Worm (Caenorhabditis elegans) whole organism, L2 larva: ENCODE measurements around the gene C54F6.6.

Experiments
- Y55F3AM.14 ChIP-seq: fragments of 200-800 bp; sonication (Bioruptor generic); optimal IDR thresholded peaks from 2 replicates; lab custom pipeline; 2018; ENCODE audit warnings: mild to moderate bottlenecking, missing genetic modification characterization, missing compliant biosample characterization
- aly-2 ChIP-seq: fragments of 150-350 bp; optimal IDR thresholded peaks from 2 replicates; lab custom pipeline; 2014; ENCODE audit warnings: missing biosample characterization, missing genetic modification characterization
- dmd-4 ChIP-seq: sonication (generic microtip); optimal IDR thresholded peaks from 2 replicates; lab custom pipeline; 2017; ENCODE audit warnings: missing biosample characterization, missing genetic modification characterization
- egl-27 ChIP-seq: sonication (generic microtip); optimal IDR thresholded peaks from 3 replicates; lab custom pipeline; 2017; ENCODE audit warnings: missing biosample characterization, missing genetic modification reagents, missing genetic modification characterization
- nhr-12 ChIP-seq: fragments of 150-350 bp; optimal IDR thresholded peaks from 2 replicates; lab custom pipeline; 2014; ENCODE audit warnings: missing biosample characterization, missing genetic modification characterization
- zag-1 ChIP-seq: fragments of 150-350 bp; optimal IDR thresholded peaks from 2 replicates; lab custom pipeline; 2014; ENCODE audit warnings: missing biosample characterization, missing genetic modification characterization
- ztf-4 ChIP-seq: fragments of 150-350 bp; optimal IDR thresholded peaks from 2 replicates; lab custom pipeline; 2014; ENCODE audit warnings: missing biosample characterization, missing genetic modification characterization

- no peak for TF ChIP-seq nhr-12 (tag; lab: Kevin White, UChicago)
- TF ChIP-seq zag-1 = no peak
- TF ChIP-seq Y55F3AM.14 (GFP tag; lab: Kevin White, UChicago) = no peak
- no peak for TF ChIP-seq ztf-4
- no peak for TF ChIP-seq dmd-4
- TF ChIP-seq egl-27 (tag; lab: Kevin White, UChicago) = no peak
- no peak for TF ChIP-seq aly-2 (tag; lab: Kevin White, UChicago)
Measured at ce11 chrV:7514939-7515338, 8.6 kb upstream of the C54F6.6 start, which contains the start of gene srb-18.
